Worm (Caenorhabditis elegans): Measurements from ENCODE around the gene spp-29.

- TF ChIP-seq him-1 (tag; optimal IDR thresholded peaks at IDR 0.05) (no peak), W03F9.2 (tag; optimal IDR thresholded peaks at IDR 0.05) (no peak), dao-5 (tag; optimal IDR thresholded peaks at IDR 0.05) (no peak)
Observed at ce11 chrV:17723142-17723781, 26.6 kb upstream of the spp-29 start.
